Fruit fly (Drosophila melanogaster) whole organism, wandering third instar larva: ENCODE results near the gene CG18809.

Source experiments
- CrebA ChIP-seq: fragments of 200-800 bp; sonication (Bioruptor generic); optimal IDR thresholded peaks from 2 replicates; lab custom pipeline; 2016; ENCODE audit warnings: missing biosample characterization, mild to moderate bottlenecking, missing genetic modification characterization, borderline replicate concordance
- Dfd ChIP-seq: fragments of >200 bp; optimal IDR thresholded peaks from 2 replicates; lab custom pipeline; 2017; ENCODE audit warnings: missing biosample characterization, missing genetic modification characterization
- Dif ChIP-seq: fragments of 200-275, 200-300 bp; sonication (Bioruptor generic); optimal IDR thresholded peaks from 2 replicates; lab custom pipeline; 2018; ENCODE audit warnings: missing biosample characterization, missing genetic modification characterization; ENCODE audit not compliant: partially characterized antibody
- Jra ChIP-seq: sonication (Bioruptor generic); optimal IDR thresholded peaks from 2 replicates; lab custom pipeline; 2016; ENCODE audit warnings: missing biosample characterization, missing genetic modification characterization
- Mio ChIP-seq: sonication (Bioruptor generic); optimal IDR thresholded peaks from 2 replicates; lab custom pipeline; 2016; ENCODE audit warnings: missing biosample characterization, missing genetic modification characterization
- Sp1 ChIP-seq: fragments of 200-800 bp; sonication (Bioruptor generic); optimal IDR thresholded peaks from 3 replicates; lab custom pipeline; 2019; ENCODE audit warnings: missing biosample characterization, mild to moderate bottlenecking, missing genetic modification characterization, moderate library complexity
- Vsx2 ChIP-seq: fragments of 200-300, 225-300 bp; sonication (Bioruptor generic); optimal IDR thresholded peaks from 2 replicates; lab custom pipeline; 2018; ENCODE audit warnings: missing biosample characterization, missing genetic modification characterization; ENCODE audit not compliant: partially characterized antibody
- dl ChIP-seq, 2 experiments: fragments of 175-275, 200-275 bp in 1 of 2; fragments of 200-275 bp in 1 of 2; sonication (Bioruptor generic); optimal IDR thresholded peaks; lab custom pipeline; 2018; ENCODE audit warnings: mild to moderate bottlenecking in 2 of 2, missing biosample characterization in 2 of 2, missing genetic modification characterization in 2 of 2, moderate library complexity in 2 of 2; ENCODE audit not compliant: partially characterized antibody in 2 of 2, insufficient read depth in 1 of 2
- dmrt93B ChIP-seq: fragments of 200-800 bp; sonication (Bioruptor generic); optimal IDR thresholded peaks from 2 replicates; lab custom pipeline; 2018; ENCODE audit warnings: missing biosample characterization, mild to moderate bottlenecking, missing genetic modification characterization
- foxo ChIP-seq, 2 experiments: fragments of 200-800 bp; sonication (Bioruptor generic); optimal IDR thresholded peaks; 2 replicates in 1 of 2; 3 replicates in 1 of 2; lab custom pipeline; 2016 to 2017; ENCODE audit warnings: missing biosample characterization in 2 of 2, missing genetic modification characterization in 2 of 2
- h ChIP-seq: fragments of 200-800 bp; sonication (Bioruptor generic); optimal IDR thresholded peaks from 3 replicates; lab custom pipeline; 2016; ENCODE audit warnings: missing biosample characterization, mild to moderate bottlenecking, missing genetic modification characterization
- pan ChIP-seq: fragments of >200 bp; optimal IDR thresholded peaks from 2 replicates; lab custom pipeline; 2017
- psq ChIP-seq: fragments of 200-800 bp; sonication (Bioruptor generic); optimal IDR thresholded peaks from 3 replicates; lab custom pipeline; 2017; ENCODE audit warnings: missing biosample characterization, mild to moderate bottlenecking, missing genetic modification characterization, moderate library complexity
- usp ChIP-seq: fragments of >200 bp; optimal IDR thresholded peaks from 2 replicates; lab custom pipeline; 2017; ENCODE audit warnings: missing biosample characterization, missing genetic modification characterization

DNA sequence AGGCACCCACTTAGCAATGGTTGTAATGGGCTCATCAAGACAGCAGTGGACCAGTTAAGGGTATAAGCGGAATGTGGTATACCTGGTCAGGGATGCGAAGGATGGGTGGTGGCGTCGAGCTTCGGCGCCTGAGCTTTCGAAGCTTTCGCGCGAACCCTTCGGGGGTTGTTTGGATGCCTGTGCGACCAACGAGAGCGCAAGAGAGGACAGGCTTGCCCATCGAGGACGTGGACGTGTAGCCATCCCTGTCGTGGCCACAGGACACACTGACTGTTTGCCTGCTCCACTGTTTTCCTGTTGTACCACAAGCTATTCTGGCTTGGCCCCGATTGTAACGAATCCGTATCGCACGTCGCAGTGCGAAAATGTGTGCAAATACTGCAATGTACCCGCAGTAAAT, 8.9 kb downstream of the CG18809 start, which contains the start of gene CG14234:
- TF ChIP-seq pan (lab: Kevin White, UChicago): no peak
- no peak for TF ChIP-seq foxo (GFP tag; optimal IDR thresholded peaks at IDR 0.05; lab: Kevin White, UChicago)
- TF ChIP-seq psq (GFP tag; lab: Kevin White, UChicago): no peak
- TF ChIP-seq Jra (GFP tag; lab: Kevin White, UChicago): no peak
- no peak for TF ChIP-seq Sp1 (GFP tag; lab: Kevin White, UChicago)
- no peak for TF ChIP-seq dmrt93B (GFP tag; lab: Kevin White, UChicago)
- no peak for TF ChIP-seq usp (GFP tag; lab: Kevin White, UChicago)
- TF ChIP-seq Dfd: no peak
- no peak for TF ChIP-seq CrebA
- TF ChIP-seq Mio (GFP tag; lab: Kevin White, UChicago): no peak
- TF ChIP-seq Dif (GFP tag; lab: Kevin White, UChicago): no peak
- TF ChIP-seq dl (GFP tag; optimal IDR thresholded peaks at IDR 0.05; lab: Kevin White, UChicago; ENCODE audit: insufficient read depth in 1 of 2, partially characterized antibody in 2 of 2): no peak
- no peak for TF ChIP-seq h (GFP tag; lab: Kevin White, UChicago)
- TF ChIP-seq Vsx2: no peak
